Worm (Caenorhabditis elegans): ENCODE results near the gene T28B11.1.
A peak's percentile ranks its signal among the peaks of the same experiment; 100 is the strongest.

The T28B11.1 gene

ce11 chrV:10677459-10677858, 54.8 kb downstream of the T28B11.1 start (continued):
- TF ChIP-seq lin-39 (tag; optimal IDR thresholded peaks at IDR 0.05) (no peak), nhr-129 (tag; optimal IDR thresholded peaks at IDR 0.05) (peak; percentile 73), skn-1 (tag; optimal IDR thresholded peaks at IDR 0.05) (no peak), ztf-4 (tag; optimal IDR thresholded peaks at IDR 0.05) (no peak), ZK546.5 (tag; optimal IDR thresholded peaks at IDR 0.05) (no peak), ztf-1 (GFP tag; conservative IDR thresholded peaks at IDR 0.05) (no peak), zag-1 (tag; optimal IDR thresholded peaks at IDR 0.05) (peak; percentile 70), lin-13 (GFP tag; optimal IDR thresholded peaks at IDR 0.05) (no peak), nhr-237 (tag; optimal IDR thresholded peaks at IDR 0.05) (no peak), crh-2 (tag; optimal IDR thresholded peaks at IDR 0.05) (peak; percentile 13), mab-5 (tag; optimal IDR thresholded peaks at IDR 0.05) (no peak)

ce11 chrV:10675978-10676377, 56.2 kb downstream of the T28B11.1 start:
- no peak for TF ChIP-seq R02D3.7 (tag; optimal IDR thresholded peaks at IDR 0.05)
- no peak for TF ChIP-seq blmp-1 (tag; optimal IDR thresholded peaks at IDR 0.05; ENCODE audit: insufficient read depth)
- TF ChIP-seq ama-1 (optimal IDR thresholded peaks at IDR 0.05): no peak
- TF ChIP-seq sma-9 (GFP tag; optimal IDR thresholded peaks at IDR 0.05): no peak
- TF ChIP-seq sma-9 (tag; optimal IDR thresholded peaks at IDR 0.05): no peak
- no peak for TF ChIP-seq nhr-129 (tag; optimal IDR thresholded peaks at IDR 0.05)
- TF ChIP-seq crh-2 (tag; optimal IDR thresholded peaks at IDR 0.05): no peak
- no peak for TF ChIP-seq C34F6.9 (tag; optimal IDR thresholded peaks at IDR 0.05)
- TF ChIP-seq unc-55 (GFP tag; optimal IDR thresholded peaks at IDR 0.05): no peak
- TF ChIP-seq snpc-4 (tag; optimal IDR thresholded peaks at IDR 0.05): no peak
- no peak for TF ChIP-seq nhr-237 (tag; optimal IDR thresholded peaks at IDR 0.05)
- no peak for TF ChIP-seq peb-1 (tag; optimal IDR thresholded peaks at IDR 0.05)
- TF ChIP-seq fos-1 (tag; optimal IDR thresholded peaks at IDR 0.05): no peak
- no peak for TF ChIP-seq nhr-23 (tag; optimal IDR thresholded peaks at IDR 0.05)

ce11 chrV:10672601-10673000, 59.6 kb downstream of the T28B11.1 start:
- TF ChIP-seq nhr-77 (tag; optimal IDR thresholded peaks at IDR 0.05) (no peak), F13H6.1 (tag; optimal IDR thresholded peaks at IDR 0.05) (peak; percentile 28)

- TF ChIP-seq lin-13 (GFP tag; optimal IDR thresholded peaks at IDR 0.05): no peak
These were observed 60.6 kb downstream of the T28B11.1 start, which contains the start of gene ceh-22 for ce11 chrV:10671618-10672017. ceh-22 (plus strand) TSS chrV:10671918.

- TF ChIP-seq nhr-21 (tag; optimal IDR thresholded peaks at IDR 0.05) (no peak), unc-39 (tag; optimal IDR thresholded peaks at IDR 0.05) (no peak), snpc-4 (tag; optimal IDR thresholded peaks at IDR 0.05) (no peak)
These were observed 61.4 kb downstream of the T28B11.1 start for ce11 chrV:10670817-10671216.

ce11 chrV:10667284-10667683, 64.9 kb downstream of the T28B11.1 start, which contains the start of gene twk-12:
twk-12 (plus strand) TSS chrV:10667584.
- TF ChIP-seq ceh-16 (tag; optimal IDR thresholded peaks at IDR 0.05): no peak
- TF ChIP-seq nhr-12 (tag; optimal IDR thresholded peaks at IDR 0.05): no peak
- TF ChIP-seq ceh-82 (tag; optimal IDR thresholded peaks at IDR 0.05): no peak

- TF ChIP-seq mab-5 (tag; optimal IDR thresholded peaks at IDR 0.05) (no peak), zag-1 (tag; optimal IDR thresholded peaks at IDR 0.05) (no peak), ztf-1 (GFP tag; conservative IDR thresholded peaks at IDR 0.05) (no peak), snpc-4 (tag; optimal IDR thresholded peaks at IDR 0.05) (no peak), sma-3 (GFP tag; optimal IDR thresholded peaks at IDR 0.05) (no peak), egl-27 (tag; optimal IDR thresholded peaks at IDR 0.05) (no peak)
These were observed 68.0 kb downstream of the T28B11.1 start for ce11 chrV:10664271-10664670.
